Fruit fly (Drosophila melanogaster) Kc167 (cell line): ENCODE results near the gene rump.

Source experiments
- Myc ChIP-seq: fragments of >200 bp; optimal IDR thresholded peaks from 2 replicates; lab custom pipeline; 2017; ENCODE audit warnings: missing external identifiers
- Sin3A ChIP-seq: fragments of >200 bp; optimal IDR thresholded peaks from 2 replicates; lab custom pipeline; 2018; ENCODE audit warnings: missing external identifiers
- h ChIP-seq: fragments of >200 bp; optimal IDR thresholded peaks from 3 replicates; lab custom pipeline; 2018; ENCODE audit warnings: missing external identifiers
- insv ChIP-seq: fragments of >200 bp; optimal IDR thresholded peaks from 3 replicates; lab custom pipeline; 2018; ENCODE audit warnings: missing external identifiers
- psq ChIP-seq: fragments of >200 bp; optimal IDR thresholded peaks from 2 replicates; lab custom pipeline; 2017; ENCODE audit warnings: missing external identifiers
- ttk ChIP-seq: sonication (Bioruptor generic); optimal IDR thresholded peaks from 2 replicates; lab custom pipeline; 2017; ENCODE audit warnings: missing external identifiers

rump gene

DNA sequence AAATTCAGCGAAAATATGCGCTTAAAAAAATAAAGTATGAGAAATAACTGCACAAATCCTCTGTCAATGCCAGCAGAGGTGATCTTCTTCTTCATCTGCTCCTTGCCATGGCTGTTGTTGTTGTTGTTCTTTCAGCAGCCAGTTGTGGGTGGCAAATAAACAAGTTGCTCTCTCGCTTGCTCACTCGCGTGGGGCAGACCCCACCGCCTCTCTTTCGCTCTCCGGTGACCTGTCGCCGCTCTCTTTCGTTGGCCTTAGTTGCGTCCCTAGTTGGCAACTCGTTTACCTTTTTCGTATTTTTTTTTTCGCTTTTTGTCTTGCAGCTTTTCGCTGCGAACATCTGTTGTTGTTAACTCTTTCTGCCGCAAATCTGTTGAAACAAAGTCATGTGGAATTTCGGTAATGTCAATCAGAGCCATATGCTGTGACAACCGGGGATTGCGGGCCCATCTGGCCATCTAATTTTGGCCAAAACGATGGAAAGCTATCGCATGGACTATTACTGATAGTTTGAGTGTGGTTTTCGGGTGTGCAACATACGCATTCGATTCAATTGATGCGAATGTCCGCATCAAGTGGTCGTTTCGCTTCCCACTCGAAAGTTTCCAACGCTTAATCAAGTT is 24.6 kb upstream of the rump start:
- TF ChIP-seq h (lab: Kevin White, UChicago) (no peak), ttk (lab: Kevin White, UChicago) (no peak), insv (no peak), Sin3A (no peak), Myc (no peak), psq (lab: Kevin White, UChicago) (no peak)

DNA sequence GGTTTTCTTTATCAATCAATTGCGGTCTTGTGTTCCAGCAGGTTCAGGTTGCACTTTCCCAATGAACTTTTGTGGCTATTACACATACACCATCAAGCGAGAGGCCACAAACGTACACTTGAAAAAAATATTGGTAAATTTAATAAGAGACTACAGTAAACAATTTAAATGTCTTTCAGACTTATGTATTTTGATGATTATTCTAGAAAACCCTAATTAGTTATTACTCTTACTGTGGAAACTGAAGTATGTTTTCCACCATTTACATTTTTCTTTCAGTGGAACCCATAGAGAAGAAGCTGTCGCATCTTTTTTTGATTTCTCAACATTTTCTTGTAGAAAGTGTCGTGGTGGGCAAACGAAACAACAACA is 24.0 kb upstream of the rump start:
- TF ChIP-seq h (lab: Kevin White, UChicago) (no peak), Sin3A (no peak), insv (no peak), ttk (lab: Kevin White, UChicago) (no peak), psq (lab: Kevin White, UChicago) (no peak), Myc (no peak)

DNA sequence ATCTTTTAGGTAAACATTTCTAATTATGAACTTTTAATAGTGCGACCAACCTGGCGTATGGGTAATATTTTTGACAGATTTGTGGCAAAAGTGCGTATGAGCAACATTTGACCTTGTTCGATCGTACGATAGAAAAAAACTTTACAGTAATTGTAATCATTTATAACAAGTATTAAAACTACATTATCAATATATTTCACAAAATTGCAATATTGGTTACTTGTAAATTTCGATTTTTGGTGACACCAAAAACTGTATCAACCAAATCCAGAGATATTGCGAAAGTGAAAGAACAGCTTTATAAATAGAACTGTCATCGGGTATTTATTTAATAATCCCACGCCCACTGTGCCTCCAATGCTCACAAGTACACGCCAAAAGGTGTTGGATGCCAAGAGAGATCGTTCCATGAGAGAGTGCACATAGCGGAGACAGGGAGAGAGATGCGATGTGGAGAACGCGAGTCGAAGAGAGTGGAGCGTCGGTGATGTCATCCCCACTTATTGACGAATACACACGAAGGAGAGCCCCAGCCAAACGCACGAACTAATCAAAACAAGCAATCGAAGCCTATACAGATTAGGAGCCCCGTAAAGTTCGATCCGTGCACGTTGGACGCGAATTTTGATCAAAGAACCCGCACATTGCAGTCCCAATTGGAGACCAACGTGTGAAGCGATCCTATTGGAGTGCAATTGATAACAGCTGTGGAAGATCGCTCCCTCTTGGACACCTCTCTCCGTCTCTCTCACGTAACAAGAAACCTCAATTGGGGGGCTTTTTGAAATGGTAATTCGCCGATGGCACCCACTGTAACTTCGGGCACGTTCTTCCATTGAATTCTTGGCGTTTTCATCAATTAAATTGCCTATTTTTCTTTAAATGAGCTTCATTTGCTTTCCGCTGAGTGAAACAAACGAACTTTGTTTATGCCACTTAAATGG is 23.3 kb upstream of the rump start:
- TF ChIP-seq h (lab: Kevin White, UChicago): no peak
- TF ChIP-seq Sin3A: no peak
- TF ChIP-seq ttk (lab: Kevin White, UChicago): no peak
- no peak for TF ChIP-seq psq (lab: Kevin White, UChicago)
- TF ChIP-seq insv: no peak
- TF ChIP-seq Myc: no peak

DNA sequence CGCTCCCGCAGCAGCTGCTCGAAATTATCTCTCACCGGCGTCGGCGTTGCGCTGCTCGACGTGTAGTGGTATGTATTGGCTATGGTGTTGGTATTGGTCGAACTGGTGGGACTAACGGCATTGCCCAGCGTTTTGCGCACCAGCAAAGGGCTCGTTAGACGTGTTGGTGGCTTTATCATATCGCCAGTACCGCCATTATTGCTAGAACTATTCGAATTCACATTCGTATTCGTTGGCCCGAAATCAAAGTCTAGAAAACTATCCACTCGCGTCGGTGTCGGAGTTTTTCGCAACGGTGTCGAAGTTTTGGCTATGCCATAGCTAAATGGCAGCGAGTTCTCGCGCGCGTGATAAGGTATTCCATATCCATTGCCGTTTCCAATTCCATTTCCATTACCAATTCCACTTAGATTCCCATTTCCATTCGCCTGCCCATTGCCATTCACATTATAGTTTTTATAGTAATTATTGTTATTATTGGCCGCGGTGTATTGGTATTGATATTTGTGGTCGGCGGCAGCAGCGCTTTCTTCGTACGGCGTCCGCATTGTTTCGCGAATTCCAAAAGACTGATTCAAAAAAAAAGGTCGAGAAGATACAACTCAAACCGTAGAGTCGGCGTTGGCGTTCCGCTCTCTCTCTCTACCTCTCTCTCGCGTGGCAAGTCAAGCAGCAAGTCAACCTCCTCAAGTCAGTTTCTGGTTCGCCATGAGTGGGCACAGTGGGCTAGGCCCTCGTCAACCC is 22.5 kb upstream of the rump start, which contains the start of gene by:
Gene by (minus strand): TSS at position 575 of the 744 bp plus-strand sequence.
- TF ChIP-seq ttk (lab: Kevin White, UChicago) (no peak), psq (lab: Kevin White, UChicago) (no peak), insv (no peak), h (lab: Kevin White, UChicago) (no peak), Myc (no peak), Sin3A (no peak)

DNA sequence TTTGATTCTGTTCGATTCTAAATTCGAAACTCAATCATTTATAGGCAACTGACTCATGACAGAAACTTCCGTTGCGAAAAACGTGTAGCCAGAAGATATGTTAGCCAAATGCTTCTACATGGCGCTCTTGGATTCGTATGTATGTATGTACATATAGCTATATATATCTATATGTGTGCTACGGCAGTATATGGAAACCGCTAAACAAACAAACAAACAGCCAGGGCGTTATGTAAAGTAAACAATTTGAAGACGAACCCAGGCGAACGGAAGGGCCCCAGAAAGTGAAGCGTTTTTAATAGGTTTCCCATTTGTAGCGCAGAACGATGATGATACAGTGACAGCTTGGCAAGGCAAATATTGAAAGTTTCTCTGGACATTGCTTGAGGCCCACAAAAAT is 19.8 kb upstream of the rump start:
- TF ChIP-seq insv: no peak
- TF ChIP-seq Sin3A: no peak
- no peak for TF ChIP-seq ttk (lab: Kevin White, UChicago)
- no peak for TF ChIP-seq h (lab: Kevin White, UChicago)
- no peak for TF ChIP-seq Myc
- no peak for TF ChIP-seq psq (lab: Kevin White, UChicago)

DNA sequence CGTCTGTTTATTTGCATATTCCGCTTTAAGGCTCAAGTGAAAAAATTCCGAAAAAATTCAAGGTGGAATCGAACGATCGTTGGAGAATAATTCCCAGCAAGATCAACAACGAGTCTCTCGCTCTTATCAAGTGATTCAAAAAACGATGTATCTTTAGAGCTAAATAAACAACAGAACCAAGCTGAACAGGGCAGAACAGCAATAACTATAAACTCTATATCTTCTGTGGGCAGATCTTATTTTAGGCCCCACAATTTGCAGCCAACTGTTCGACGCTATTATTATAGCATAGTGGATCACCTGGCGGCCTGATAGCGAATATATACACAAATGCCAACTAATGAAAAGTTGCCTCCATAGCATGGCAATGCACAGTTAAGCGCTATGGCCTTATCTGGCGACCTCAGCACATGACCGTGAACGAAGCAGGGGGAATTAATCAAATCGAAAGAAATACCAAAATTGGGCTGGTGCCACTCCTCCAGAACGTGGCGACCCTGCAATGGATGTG is 19.3 kb upstream of the rump start:
- no peak for TF ChIP-seq Myc
- TF ChIP-seq insv: no peak
- TF ChIP-seq h (lab: Kevin White, UChicago): no peak
- no peak for TF ChIP-seq psq (lab: Kevin White, UChicago)
- TF ChIP-seq ttk (lab: Kevin White, UChicago): no peak
- no peak for TF ChIP-seq Sin3A

DNA sequence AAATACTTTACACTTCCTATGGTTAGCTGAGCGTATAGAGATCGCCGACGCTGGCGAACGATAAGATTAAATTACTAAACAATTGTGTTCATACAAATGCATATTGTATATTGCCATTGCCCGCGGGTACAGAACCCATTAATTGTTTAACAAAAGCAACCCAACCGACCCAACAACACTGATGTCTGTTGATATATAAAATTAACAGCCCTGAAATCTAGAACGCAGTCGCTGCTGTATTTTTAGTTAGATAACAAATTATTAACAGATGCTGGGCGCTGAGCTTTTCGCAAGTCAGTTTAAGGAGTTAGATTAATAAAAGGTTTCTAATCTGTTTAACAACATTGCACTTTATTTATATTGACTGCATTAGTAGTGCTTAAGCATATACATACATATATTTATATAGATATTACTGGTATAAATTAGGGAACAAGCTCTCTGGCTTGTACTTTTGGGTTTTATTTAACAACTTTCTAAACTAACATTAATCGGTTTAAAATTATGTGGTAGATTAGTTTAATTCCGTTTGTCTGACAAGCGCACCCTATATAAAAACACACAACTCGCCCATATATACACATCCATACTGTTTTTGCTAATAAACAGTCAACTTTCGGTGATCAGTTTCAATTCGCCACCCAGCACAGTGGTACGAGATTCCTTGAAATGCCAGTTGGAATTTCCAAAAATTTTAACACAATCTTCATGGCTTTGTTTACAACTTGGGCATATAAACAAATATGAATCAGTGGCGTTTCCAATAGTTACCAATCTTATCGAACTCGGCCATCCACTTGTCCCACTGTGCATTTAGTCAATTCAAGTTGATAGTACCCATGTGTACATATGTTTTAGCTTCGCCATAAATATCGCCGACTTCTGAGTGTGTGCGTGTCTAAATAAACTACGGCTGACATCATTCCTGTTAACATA is 18.1 kb upstream of the rump start:
- TF ChIP-seq h (lab: Kevin White, UChicago) (no peak), ttk (lab: Kevin White, UChicago) (no peak), psq (lab: Kevin White, UChicago) (no peak), Myc (no peak), Sin3A (no peak), insv (no peak)

DNA sequence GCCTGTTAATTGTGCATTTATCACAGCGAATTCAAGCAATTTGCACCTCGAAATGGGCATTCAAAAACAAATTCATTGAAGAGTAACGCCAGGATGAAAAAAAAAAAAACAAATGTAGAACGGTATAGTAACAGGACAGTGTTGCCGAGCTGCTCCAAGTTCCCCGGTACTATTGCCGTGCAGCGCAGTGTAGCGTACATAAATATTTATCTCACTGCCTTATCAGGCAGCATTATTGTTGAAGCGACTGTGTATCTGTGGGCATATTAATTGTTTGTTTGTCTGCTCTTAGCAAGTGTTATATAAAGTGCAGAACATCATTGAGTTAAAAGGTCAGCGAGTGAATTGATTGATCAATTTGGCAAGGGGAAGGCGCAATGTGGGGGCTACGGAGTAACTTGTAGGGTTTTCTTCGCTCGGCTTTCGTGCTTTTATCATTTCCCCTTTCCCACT is 6.3 kb upstream of the rump start:
- TF ChIP-seq insv (no peak), h (lab: Kevin White, UChicago) (no peak), psq (lab: Kevin White, UChicago) (no peak), Myc (no peak), Sin3A (no peak), ttk (lab: Kevin White, UChicago) (no peak)

DNA sequence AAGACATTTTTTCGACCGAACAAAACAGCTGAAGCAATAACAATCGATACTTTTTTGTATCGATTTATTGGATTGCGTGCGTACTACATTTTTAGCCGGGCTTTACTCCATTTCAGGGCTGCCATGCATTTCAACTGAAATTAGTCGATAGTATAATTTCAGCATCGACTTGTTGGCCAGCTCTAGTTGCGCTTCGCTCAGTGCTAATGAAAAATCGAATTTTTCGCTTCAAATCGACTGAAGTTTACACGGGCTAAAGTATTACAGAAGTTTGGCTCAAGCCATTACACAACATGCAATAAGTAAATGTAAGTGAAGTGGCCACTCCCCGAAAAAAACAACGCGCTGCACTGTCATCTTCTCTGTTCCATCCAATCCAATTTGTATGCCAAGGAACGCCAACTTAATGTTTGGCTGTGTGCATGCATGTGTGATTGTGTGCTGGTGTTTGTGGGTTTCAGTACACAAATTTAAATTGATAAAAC is 5.8 kb upstream of the rump start, which contains the start of the genes mRpL47, CG8176 and Kdm3:
Gene mRpL47 (minus strand): TSS at position 49 of the 485 bp plus-strand sequence.
Gene CG8176 (plus strand): TSS at position 148 of the 485 bp plus-strand sequence.
Gene Kdm3 (plus strand): TSS at position 148 of the 485 bp plus-strand sequence.
- no peak for TF ChIP-seq Myc

DNA sequence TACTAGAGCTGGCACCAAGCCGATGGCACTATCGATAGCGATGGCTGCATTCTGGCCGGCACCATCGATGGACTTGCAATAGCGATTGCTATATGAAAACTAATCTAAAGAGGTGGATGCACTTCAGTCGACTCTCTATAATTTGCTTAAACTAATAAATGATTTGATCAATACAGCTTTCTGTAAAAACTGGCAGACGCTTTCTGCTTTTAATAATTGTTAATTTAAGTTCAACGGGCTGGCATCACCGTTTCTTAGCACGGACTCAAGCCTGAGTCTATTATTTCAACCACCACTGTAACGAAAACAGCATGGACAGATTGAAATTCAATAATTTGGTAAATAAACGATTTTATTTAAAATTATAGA is 2.9 kb upstream of the rump start, which contains the start of the genes Ras85D and Rlb1:
Gene Ras85D (minus strand): TSS at position 16 of the 369 bp plus-strand sequence.
Gene Rlb1 (plus strand): TSS at position 276 of the 369 bp plus-strand sequence.
- no peak for TF ChIP-seq Sin3A
- no peak for TF ChIP-seq ttk (lab: Kevin White, UChicago)
- TF ChIP-seq Myc: no peak
- TF ChIP-seq insv: no peak
- TF ChIP-seq psq (lab: Kevin White, UChicago): no peak
- no peak for TF ChIP-seq h (lab: Kevin White, UChicago)
